Fruit fly (Drosophila melanogaster) Kc167 (cell line): ENCODE data around the gene Ugt305A1.

Experiments
- h ChIP-seq: fragments of >200 bp; optimal IDR thresholded peaks from 3 replicates; lab custom pipeline; 2018; ENCODE audit warnings: missing external identifiers
- psq ChIP-seq: fragments of >200 bp; optimal IDR thresholded peaks from 2 replicates; lab custom pipeline; 2017; ENCODE audit warnings: missing external identifiers
- ttk ChIP-seq: sonication (Bioruptor generic); optimal IDR thresholded peaks from 2 replicates; lab custom pipeline; 2017; ENCODE audit warnings: missing external identifiers

DNA sequence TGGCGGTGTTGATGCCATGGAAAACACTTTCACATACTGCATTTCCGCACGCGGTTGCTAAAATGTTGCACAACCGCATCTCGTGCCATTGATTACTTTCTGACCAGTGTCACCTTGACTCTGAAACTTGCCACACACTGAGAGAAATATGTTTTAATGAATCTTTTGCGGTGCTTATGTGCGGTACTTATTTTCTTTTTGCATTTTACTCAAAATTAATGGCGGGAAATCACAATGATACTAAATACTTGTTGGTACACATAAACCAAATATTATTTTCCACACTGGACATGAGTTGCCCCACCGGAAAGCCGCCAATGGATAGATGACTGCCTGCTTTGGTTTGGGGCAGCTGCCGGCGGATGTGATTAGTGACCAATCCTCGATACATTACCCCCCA lies 2.8 kb upstream of the Ugt305A1 start:
- TF ChIP-seq psq (lab: Kevin White, UChicago) (no peak), ttk (lab: Kevin White, UChicago) (no peak), h (lab: Kevin White, UChicago) (no peak)
